Fruit fly (Drosophila melanogaster): ENCODE measurements around the gene Fbw5.
A peak's percentile ranks its signal among the peaks of the same experiment; 100 is the strongest.

Gene Fbw5

DNA sequence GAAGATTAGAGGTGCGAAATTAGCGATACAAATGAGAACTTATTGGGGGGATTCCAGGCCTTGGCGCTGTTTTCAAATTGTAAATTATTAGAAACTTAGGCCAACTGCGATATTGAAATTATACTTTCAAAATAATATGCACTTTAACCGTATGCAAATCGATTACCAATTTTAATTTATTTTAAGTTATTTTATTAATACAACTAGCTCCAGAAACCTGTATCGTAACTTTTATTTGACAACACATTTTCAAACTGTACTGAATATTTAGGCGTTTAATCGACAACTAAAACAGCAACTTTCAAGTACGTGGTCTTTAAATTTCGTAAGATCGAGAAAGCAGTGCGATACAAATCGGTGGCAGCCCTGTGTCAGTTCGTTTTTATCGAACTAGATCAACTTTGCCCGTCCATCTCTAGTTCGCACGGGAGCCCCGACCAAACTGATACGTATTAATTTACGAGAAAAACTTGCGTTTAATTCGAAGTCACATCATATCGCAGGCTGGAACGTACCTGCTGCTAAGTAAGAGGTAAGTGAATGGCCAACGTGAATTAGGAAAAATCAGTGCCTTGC is 5.0 kb upstream of the Fbw5 start, which contains the start of the genes CG9154 and Kr-h2:
Gene CG9154, minus strand, starts transcription at position 31 of the 576 bp plus-strand sequence.
Gene Kr-h2, plus strand, starts transcription at position 335 of the 576 bp plus-strand sequence.
- TF ChIP-seq Ets98B (GFP tag; IDR thresholded peaks at IDR 0.05), result peak; percentile 58; the same call in 1 of the 2 replicates
- no peak for TF ChIP-seq D1 (tag; optimal IDR thresholded peaks at IDR 0.05)
- peak; percentile 56; the same call in 1 of the 3 replicates for TF ChIP-seq fd96Ca (GFP tag; IDR thresholded peaks at IDR 0.05)
- TF ChIP-seq CG12605 (GFP tag; IDR thresholded peaks at IDR 0.05), result 0 out of 2 replicates have a peak, but pooled peaks have one; percentile 33
- peak; percentile 22 for TF ChIP-seq CG9948 (tag; optimal IDR thresholded peaks at IDR 0.05)
- no peak for TF ChIP-seq CG10348 (GFP tag; IDR thresholded peaks at IDR 0.05)
- peak; percentile 50 for TF ChIP-seq CG8301 (tag; optimal IDR thresholded peaks at IDR 0.05)
- no peak for TF ChIP-seq gl (tag; optimal IDR thresholded peaks at IDR 0.05)
- no peak for TF ChIP-seq Pif1B (GFP tag; optimal IDR thresholded peaks at IDR 0.05)
- 0 out of 2 replicates have a peak, but pooled peaks have one; percentile 34 for TF ChIP-seq CG32121 (GFP tag; IDR thresholded peaks at IDR 0.05)
- no peak for TF ChIP-seq CG13204 (GFP tag; optimal IDR thresholded peaks at IDR 0.05)
- peak; percentile 50 for TF ChIP-seq CG15710 (tag; optimal IDR thresholded peaks at IDR 0.05)
- TF ChIP-seq Snoo (tag; optimal IDR thresholded peaks at IDR 0.05), result peak; percentile 49
- peak; percentile 76 for TF ChIP-seq CG4496 (GFP tag; IDR thresholded peaks at IDR 0.05)
- TF ChIP-seq EcR (GFP tag; optimal IDR thresholded peaks at IDR 0.05), result no peak
- TF ChIP-seq CG8159 (tag; optimal IDR thresholded peaks at IDR 0.05), result no peak
- TF ChIP-seq CG14655 (GFP tag; optimal IDR thresholded peaks at IDR 0.05), result no peak
- TF ChIP-seq Pif1A (GFP tag; optimal IDR thresholded peaks at IDR 0.05), result no peak
- TF ChIP-seq CG17806 (tag; optimal IDR thresholded peaks at IDR 0.05), result peak; percentile 33
- peak; percentile 18 for TF ChIP-seq CG34367 (tag; optimal IDR thresholded peaks at IDR 0.05)
- TF ChIP-seq rn (GFP tag; IDR thresholded peaks at IDR 0.05), result peak; percentile 36; the same call in 1 of the 2 replicates

- TF ChIP-seq rn (GFP tag; IDR thresholded peaks at IDR 0.05), result no peak
- no peak for TF ChIP-seq Pif1A (GFP tag; optimal IDR thresholded peaks at IDR 0.05)
- TF ChIP-seq CG32121 (GFP tag; IDR thresholded peaks at IDR 0.05), result no peak
- no peak for TF ChIP-seq CG15710 (tag; optimal IDR thresholded peaks at IDR 0.05)
- no peak for TF ChIP-seq CG10348 (GFP tag; IDR thresholded peaks at IDR 0.05)
- peak; percentile 18; the same call in 1 of the 2 replicates for TF ChIP-seq Ets98B (GFP tag; IDR thresholded peaks at IDR 0.05)
- TF ChIP-seq Snoo (tag; optimal IDR thresholded peaks at IDR 0.05), result no peak
- no peak for TF ChIP-seq CG17806 (tag; optimal IDR thresholded peaks at IDR 0.05)
- TF ChIP-seq CG34367 (tag; optimal IDR thresholded peaks at IDR 0.05), result no peak
- TF ChIP-seq CG4496 (GFP tag; IDR thresholded peaks at IDR 0.05), result 0 out of 3 replicates have a peak, but pooled peaks have one; percentile 19
- no peak for TF ChIP-seq Pif1B (GFP tag; optimal IDR thresholded peaks at IDR 0.05)
Observed at dm6 chr2L:6068544-6069251, 2.9 kb upstream of the Fbw5 start, which contains the start of the genes CG9150 and Pfdn1. Gene CG9150 (minus strand): TSS chr2L:6068594. Gene Pfdn1 (plus strand): TSS chr2L:6069079.

- TF ChIP-seq CG10348 (GFP tag; IDR thresholded peaks at IDR 0.05) (no peak), D1 (tag; optimal IDR thresholded peaks at IDR 0.05) (no peak), Pif1A (GFP tag; optimal IDR thresholded peaks at IDR 0.05) (no peak), CG4496 (GFP tag; IDR thresholded peaks at IDR 0.05) (peak; percentile 86), CG8159 (tag; optimal IDR thresholded peaks at IDR 0.05) (peak; percentile 74), Pif1B (GFP tag; optimal IDR thresholded peaks at IDR 0.05) (no peak), CG15710 (tag; optimal IDR thresholded peaks at IDR 0.05) (peak; percentile 61), CG32121 (GFP tag; IDR thresholded peaks at IDR 0.05) (peak; percentile 78), rn (GFP tag; IDR thresholded peaks at IDR 0.05) (peak; percentile 73), Ets98B (GFP tag; IDR thresholded peaks at IDR 0.05) (peak; percentile 79), CG14655 (GFP tag; optimal IDR thresholded peaks at IDR 0.05) (no peak), CG8301 (tag; optimal IDR thresholded peaks at IDR 0.05) (no peak), gl (tag; optimal IDR thresholded peaks at IDR 0.05) (peak; percentile 8), CG12605 (GFP tag; IDR thresholded peaks at IDR 0.05) (peak; percentile 46), CG9948 (tag; optimal IDR thresholded peaks at IDR 0.05) (peak; percentile 57), CG13204 (GFP tag; optimal IDR thresholded peaks at IDR 0.05) (no peak), CG17806 (tag; optimal IDR thresholded peaks at IDR 0.05) (peak; percentile 69), Snoo (tag; optimal IDR thresholded peaks at IDR 0.05) (peak; percentile 69), CG34367 (tag; optimal IDR thresholded peaks at IDR 0.05) (peak; percentile 45), fd96Ca (GFP tag; IDR thresholded peaks at IDR 0.05) (peak; percentile 88), EcR (GFP tag; optimal IDR thresholded peaks at IDR 0.05) (peak; percentile 29)
Observed at dm6 chr2L:6062382-6063082, 3.2 kb downstream of the Fbw5 start, which contains the start of the genes ND-51 and CG13994. Gene ND-51 (minus strand): TSS chr2L:6062757. Gene CG13994 (plus strand): TSS chr2L:6062989.

dm6 chr2L:6060210-6060609 is 5.5 kb downstream of the Fbw5 start, which contains the start of gene CG34180:
Gene CG34180 (plus strand): TSS chr2L:6060510.
- no peak for TF ChIP-seq rn (GFP tag; IDR thresholded peaks at IDR 0.05)
- no peak for TF ChIP-seq CG13204 (GFP tag; optimal IDR thresholded peaks at IDR 0.05)
- no peak for TF ChIP-seq Pif1A (GFP tag; optimal IDR thresholded peaks at IDR 0.05)
- TF ChIP-seq CG8301 (tag; optimal IDR thresholded peaks at IDR 0.05), result no peak
- no peak for TF ChIP-seq CG32121 (GFP tag; IDR thresholded peaks at IDR 0.05)
- TF ChIP-seq fd96Ca (GFP tag; IDR thresholded peaks at IDR 0.05), result no peak
- TF ChIP-seq CG12605 (GFP tag; IDR thresholded peaks at IDR 0.05), result no peak
- TF ChIP-seq CG34367 (tag; optimal IDR thresholded peaks at IDR 0.05), result no peak
- no peak for TF ChIP-seq CG14655 (GFP tag; optimal IDR thresholded peaks at IDR 0.05)
- TF ChIP-seq gl (tag; optimal IDR thresholded peaks at IDR 0.05), result no peak
- TF ChIP-seq D1 (tag; optimal IDR thresholded peaks at IDR 0.05), result no peak
- TF ChIP-seq CG15710 (tag; optimal IDR thresholded peaks at IDR 0.05), result no peak
- TF ChIP-seq CG17806 (tag; optimal IDR thresholded peaks at IDR 0.05), result no peak
- no peak for TF ChIP-seq CG4496 (GFP tag; IDR thresholded peaks at IDR 0.05)
- TF ChIP-seq EcR (GFP tag; optimal IDR thresholded peaks at IDR 0.05), result no peak

All from whole organism, pupa.